Fruit fly (Drosophila melanogaster) whole organism, prepupa: ENCODE data around the gene sky.

Source experiments
- Blimp-1 ChIP-seq: fragments of 200-800 bp; sonication (Bioruptor generic); optimal IDR thresholded peaks from 3 replicates; lab custom pipeline; 2017; ENCODE audit warnings: missing biosample characterization, missing genetic modification characterization, mild to moderate bottlenecking, moderate library complexity, missing genetic modification reagents
- CG10631 ChIP-seq: fragments of 200-800 bp; sonication (Bioruptor generic); optimal IDR thresholded peaks from 2 replicates; lab custom pipeline; 2016; ENCODE audit warnings: missing biosample characterization, missing genetic modification characterization
- CG10669 ChIP-seq: fragments of 200-800 bp; sonication (Bioruptor generic); optimal IDR thresholded peaks from 3 replicates; lab custom pipeline; 2018; ENCODE audit warnings: missing biosample characterization, mild to moderate bottlenecking, missing genetic modification characterization, moderate library complexity
- CG11294 ChIP-seq: fragments of 200-800 bp; sonication (Bioruptor generic); IDR thresholded peaks from 2 replicates; pipeline ENCODE4 v1.3.6; 2022; ENCODE audit warnings: missing biosample characterization, missing genetic modification characterization
- CG11762 ChIP-seq: fragments of 200-800 bp; sonication (Bioruptor generic); optimal IDR thresholded peaks from 3 replicates; lab custom pipeline; 2016; ENCODE audit warnings: missing biosample characterization, missing genetic modification characterization; ENCODE audit not compliant: insufficient read depth
- CG11902 ChIP-seq: fragments of 200-800 bp; sonication (Bioruptor generic); optimal IDR thresholded peaks from 3 replicates; lab custom pipeline; 2016; ENCODE audit warnings: missing biosample characterization, missing genetic modification characterization
- CG6163 ChIP-seq: fragments of 200-800 bp; sonication (Bioruptor generic); IDR thresholded peaks from 3 replicates; pipeline ENCODE4 v1.3.6; 2022; ENCODE audit warnings: missing biosample characterization, missing genetic modification characterization
- CG6276 ChIP-seq: fragments of 200-800 bp; sonication (Bioruptor generic); optimal IDR thresholded peaks from 2 replicates; lab custom pipeline; 2017; ENCODE audit warnings: missing biosample characterization, mild to moderate bottlenecking, missing genetic modification characterization
- CG6792 ChIP-seq: fragments of 200-800 bp; sonication (Bioruptor generic); optimal IDR thresholded peaks from 3 replicates; lab custom pipeline; 2016; ENCODE audit warnings: missing biosample characterization, missing genetic modification characterization
- CG6854 ChIP-seq: fragments of 200-800 bp; sonication (Bioruptor generic); optimal IDR thresholded peaks from 2 replicates; lab custom pipeline; 2017; ENCODE audit warnings: missing biosample characterization, mild to moderate bottlenecking, missing genetic modification characterization
- CG7368 ChIP-seq: fragments of 200-800 bp; sonication (Bioruptor generic); optimal IDR thresholded peaks from 3 replicates; lab custom pipeline; 2016; ENCODE audit warnings: missing biosample characterization, missing genetic modification characterization
- CG8119 ChIP-seq: fragments of 200-800 bp; sonication (Bioruptor generic); IDR thresholded peaks from 3 replicates; pipeline ENCODE4 v1.3.6; 2022; ENCODE audit warnings: missing biosample characterization, missing genetic modification characterization
- CG8632 ChIP-seq: fragments of 200-800 bp; sonication (Bioruptor generic); optimal IDR thresholded peaks from 3 replicates; lab custom pipeline; 2016; ENCODE audit warnings: missing biosample characterization, missing genetic modification characterization
- CG9139 ChIP-seq: fragments of 200-800 bp; sonication (Bioruptor generic); optimal IDR thresholded peaks from 3 replicates; lab custom pipeline; 2017; ENCODE audit warnings: missing biosample characterization, mild to moderate bottlenecking, missing genetic modification characterization
- Eip75B ChIP-seq: fragments of 200-800 bp; sonication (Bioruptor generic); optimal IDR thresholded peaks from 3 replicates; lab custom pipeline; 2016; ENCODE audit warnings: missing biosample characterization, missing genetic modification characterization
- Eip78C ChIP-seq: fragments of 200-800 bp; sonication (Bioruptor generic); peaks from one replicate; lab custom pipeline; 2016; ENCODE audit warnings: missing biosample characterization, missing genetic modification characterization
- Eip93F ChIP-seq: fragments of 200-800 bp; sonication (Bioruptor generic); optimal IDR thresholded peaks from 2 replicates; lab custom pipeline; 2016; ENCODE audit warnings: missing biosample characterization, mild to moderate bottlenecking, missing genetic modification characterization
- Ets96B ChIP-seq: fragments of 200-800 bp; optimal IDR thresholded peaks from 2 replicates; lab custom pipeline; 2019; ENCODE audit warnings: missing biosample characterization, mild to moderate bottlenecking, missing genetic modification characterization, moderate library complexity
- Gug ChIP-seq: fragments of 200-800 bp; sonication (Bioruptor generic); IDR thresholded peaks from 2 replicates; pipeline ENCODE4 v1.3.6; 2022; ENCODE audit warnings: missing biosample characterization, missing genetic modification characterization
- Hr38 ChIP-seq: sonication (Bioruptor generic); optimal IDR thresholded peaks from 2 replicates; lab custom pipeline; 2016; ENCODE audit warnings: missing biosample characterization, missing genetic modification characterization
- Hr39 ChIP-seq: fragments of 200-800 bp; sonication (Bioruptor generic); optimal IDR thresholded peaks from 2 replicates; lab custom pipeline; 2016; ENCODE audit warnings: missing biosample characterization, missing genetic modification characterization
- Hr4 ChIP-seq: fragments of 200-800 bp; sonication (Bioruptor generic); optimal IDR thresholded peaks from 3 replicates; lab custom pipeline; 2016; ENCODE audit warnings: missing biosample characterization, missing genetic modification characterization
- Lpt ChIP-seq: fragments of 200-800 bp; sonication (Bioruptor generic); optimal IDR thresholded peaks from 3 replicates; lab custom pipeline; 2016; ENCODE audit warnings: missing biosample characterization, missing genetic modification characterization
- OdsH ChIP-seq: fragments of 200-800 bp; sonication (Bioruptor generic); optimal IDR thresholded peaks from 3 replicates; lab custom pipeline; 2016; ENCODE audit warnings: missing biosample characterization, missing genetic modification characterization
- achi ChIP-seq: fragments of 200-800 bp; sonication (Bioruptor generic); optimal IDR thresholded peaks from 3 replicates; lab custom pipeline; 2016; ENCODE audit warnings: missing biosample characterization, missing genetic modification characterization
- eg ChIP-seq: fragments of 200-800 bp; sonication (Bioruptor generic); IDR thresholded peaks from 3 replicates; pipeline ENCODE4 v1.3.6; 2022; ENCODE audit warnings: missing biosample characterization, missing genetic modification characterization
- esn ChIP-seq: fragments of 200-800 bp; sonication (Bioruptor generic); optimal IDR thresholded peaks from 2 replicates; lab custom pipeline; 2016; ENCODE audit warnings: missing biosample characterization, mild to moderate bottlenecking, missing genetic modification characterization, moderate library complexity
- net ChIP-seq: fragments of 200-800 bp; sonication (Bioruptor generic); optimal IDR thresholded peaks from 3 replicates; lab custom pipeline; 2016; ENCODE audit warnings: missing biosample characterization, missing genetic modification characterization
- pdm3 ChIP-seq: fragments of 200-800 bp; sonication (Bioruptor generic); optimal IDR thresholded peaks from 3 replicates; lab custom pipeline; 2016; ENCODE audit warnings: missing biosample characterization, missing genetic modification characterization
- svp ChIP-seq: fragments of 200-800 bp; sonication (Bioruptor generic); peaks from one replicate; lab custom pipeline; 2016; ENCODE audit warnings: missing biosample characterization, missing genetic modification characterization
- vri ChIP-seq: fragments of 200-800 bp; sonication (Bioruptor generic); optimal IDR thresholded peaks from 3 replicates; lab custom pipeline; 2016; ENCODE audit warnings: missing biosample characterization, mild to moderate bottlenecking, missing genetic modification characterization

sky gene

DNA sequence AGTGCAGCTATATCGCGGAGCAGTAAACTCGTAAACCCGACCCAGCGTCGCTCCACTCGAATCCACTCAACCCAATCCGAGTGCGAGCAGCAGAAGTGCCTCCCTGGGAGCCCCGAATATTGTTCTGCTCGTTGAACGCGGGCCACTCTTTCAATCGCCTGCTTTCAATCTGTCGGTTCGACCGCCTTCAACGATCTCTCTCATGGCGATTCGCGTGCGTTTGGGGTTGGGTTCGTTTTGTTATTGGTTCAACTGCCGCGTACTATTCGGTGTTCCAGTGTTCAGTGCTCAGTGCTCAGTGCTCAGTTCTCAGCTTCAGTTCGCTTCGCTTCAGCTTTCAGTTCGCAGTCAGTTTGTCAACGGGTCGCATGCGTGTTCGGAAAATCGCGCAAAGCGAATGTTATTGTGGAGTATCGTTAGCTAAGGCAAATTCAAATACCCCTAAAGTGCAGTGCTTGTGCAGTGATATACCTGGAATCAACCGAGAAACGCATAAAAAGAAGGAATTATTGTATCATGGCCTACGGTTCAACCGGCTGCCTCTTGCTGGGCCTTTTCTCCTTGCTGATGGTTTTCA lies 78.2 kb downstream of the sky start, which contains the start of gene CG31676:
Gene CG31676 (plus strand): TSS at position 289 of the 577 bp plus-strand sequence.
- TF ChIP-seq CG6163 (GFP tag; lab: Robert Waterston, UW) (0 out of 3 replicates have a peak, but pooled peaks have one; percentile 36), Eip93F (GFP tag; lab: Kevin White, UChicago) (no peak), CG8119 (GFP tag; lab: Robert Waterston, UW) (0 out of 3 replicates have a peak, but pooled peaks have one; percentile 19), net (GFP tag; lab: Kevin White, UChicago) (no peak), eg (GFP tag; lab: Robert Waterston, UW) (peak; percentile 5; the same call in 1 of the 3 replicates), Hr38 (GFP tag; lab: Kevin White, UChicago) (no peak), Eip78C (GFP tag; lab: Kevin White, UChicago) (peak; percentile 73)

DNA sequence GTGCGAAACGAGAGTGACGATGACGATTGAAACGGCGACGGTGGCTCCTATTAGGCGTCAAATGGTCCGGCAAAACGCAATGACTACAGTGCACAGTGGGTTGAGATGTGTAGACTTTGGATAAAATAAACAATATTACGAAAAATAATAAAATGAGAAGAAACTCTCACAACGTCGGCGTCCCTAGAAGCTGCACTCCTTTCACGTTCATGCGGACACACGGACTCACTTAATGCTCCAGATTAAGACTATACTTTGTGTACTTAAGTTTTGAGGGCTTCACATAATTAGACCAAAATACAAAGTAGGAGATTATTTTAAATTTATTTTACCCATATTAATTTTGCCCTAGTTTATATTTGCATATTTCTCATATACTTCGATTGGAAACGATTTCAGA lies 78.7 kb downstream of the sky start:
- TF ChIP-seq eg (GFP tag; lab: Robert Waterston, UW) (0 out of 3 replicates have a peak, but pooled peaks have one; percentile 40), CG6854 (GFP tag; lab: Kevin White, UChicago) (no peak), CG10631 (GFP tag; lab: Kevin White, UChicago) (no peak), CG11294 (GFP tag; lab: Robert Waterston, UW) (peak; percentile 48; the same call in 1 of the 2 replicates), CG11762 (peak; percentile 23), CG8119 (GFP tag; lab: Robert Waterston, UW) (no peak), Hr39 (GFP tag; lab: Kevin White, UChicago) (no peak), CG6276 (peak; percentile 82), CG9139 (no peak), Gug (GFP tag; lab: Robert Waterston, UW) (peak; percentile 36; the same call in 1 of the 2 replicates), OdsH (no peak)

DNA sequence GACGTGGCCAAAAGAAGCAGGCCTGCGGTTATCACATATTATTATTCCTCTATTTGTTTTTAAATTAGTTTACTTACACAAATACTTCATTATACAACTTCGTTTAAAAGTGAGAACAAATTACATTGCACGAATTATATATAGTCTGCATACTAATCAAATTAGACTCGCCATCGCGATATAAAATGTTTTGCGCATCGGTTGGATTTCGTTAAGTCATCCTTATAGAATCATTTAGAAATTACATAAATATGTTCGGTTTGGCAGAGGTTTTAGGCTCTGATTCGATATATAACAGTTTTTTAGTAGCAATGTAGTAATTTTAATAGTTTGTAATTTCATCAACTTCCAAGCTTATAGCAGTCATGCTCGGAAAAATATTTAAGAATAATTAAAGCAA lies 80.8 kb downstream of the sky start, which contains the start of gene Spn38F:
Gene Spn38F (minus strand): TSS at position 101 of the 400 bp plus-strand sequence.
- TF ChIP-seq Blimp-1 (GFP tag; lab: Kevin White, UChicago): no peak
- TF ChIP-seq CG8632 (GFP tag; lab: Kevin White, UChicago): no peak
- no peak for TF ChIP-seq Ets96B
- no peak for TF ChIP-seq CG6854 (GFP tag; lab: Kevin White, UChicago)
- no peak for TF ChIP-seq CG7368 (GFP tag; lab: Kevin White, UChicago)
- TF ChIP-seq CG11902 (GFP tag; lab: Kevin White, UChicago): no peak
- TF ChIP-seq Gug (GFP tag; lab: Robert Waterston, UW): no peak
- no peak for TF ChIP-seq CG6792
- TF ChIP-seq Hr39 (GFP tag; lab: Kevin White, UChicago): no peak
- TF ChIP-seq Hr4: no peak
- no peak for TF ChIP-seq CG10669 (GFP tag; lab: Kevin White, UChicago)
- TF ChIP-seq Lpt: no peak
- TF ChIP-seq CG8119 (GFP tag; lab: Robert Waterston, UW): no peak
- no peak for TF ChIP-seq Eip75B
- no peak for TF ChIP-seq CG9139
- TF ChIP-seq esn (GFP tag; lab: Kevin White, UChicago): no peak

DNA sequence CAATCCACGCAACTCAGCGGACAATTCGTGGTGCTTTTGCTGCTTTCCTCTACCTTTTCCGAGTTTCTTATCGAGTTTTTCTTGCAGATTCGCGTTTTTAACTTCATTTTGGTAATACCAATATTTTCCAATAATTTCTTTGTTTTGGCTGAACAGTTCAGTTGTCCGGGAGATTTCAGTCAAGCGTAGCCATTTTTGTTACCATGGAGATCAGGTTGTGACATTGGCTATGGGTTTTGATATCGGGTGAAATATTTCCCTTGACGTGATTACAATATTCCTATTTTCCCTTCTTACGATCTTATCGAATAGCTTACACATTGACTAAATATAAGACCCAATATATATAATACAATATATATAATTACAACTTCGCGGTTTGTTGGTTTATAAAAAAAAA lies 83.2 kb downstream of the sky start, which contains the start of gene Oseg5:
Gene Oseg5 (minus strand): TSS at position 340 of the 400 bp plus-strand sequence.
- TF ChIP-seq svp (GFP tag; lab: Kevin White, UChicago) (no peak), achi (GFP tag; lab: Kevin White, UChicago) (no peak)

DNA sequence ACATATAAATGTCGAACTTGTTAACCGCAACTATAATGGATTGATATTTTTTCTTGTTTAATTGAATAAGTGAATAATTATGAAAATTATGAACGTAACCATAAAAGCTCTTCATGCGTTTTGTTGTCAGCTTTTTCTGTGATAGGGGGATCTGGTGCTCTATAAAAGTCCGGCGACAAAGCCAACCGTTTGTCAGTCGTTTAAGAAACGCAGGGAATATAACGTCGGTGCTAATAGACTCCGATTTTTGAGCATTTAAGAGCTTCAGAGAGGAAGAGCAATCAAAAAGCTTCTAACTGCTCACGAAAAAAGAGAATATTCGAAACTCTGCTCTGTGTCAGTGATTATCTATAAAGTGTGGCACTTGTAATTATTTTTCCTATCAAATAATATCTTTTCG lies 87.7 kb downstream of the sky start, which contains the start of gene CG31674:
Gene CG31674 (plus strand): TSS at position 203 of the 400 bp plus-strand sequence.
- TF ChIP-seq vri (GFP tag; lab: Kevin White, UChicago): peak; percentile 6
- TF ChIP-seq pdm3 (GFP tag; lab: Kevin White, UChicago): no peak
